Worm (Caenorhabditis elegans): ENCODE results near the gene lsy-13.

DNA sequence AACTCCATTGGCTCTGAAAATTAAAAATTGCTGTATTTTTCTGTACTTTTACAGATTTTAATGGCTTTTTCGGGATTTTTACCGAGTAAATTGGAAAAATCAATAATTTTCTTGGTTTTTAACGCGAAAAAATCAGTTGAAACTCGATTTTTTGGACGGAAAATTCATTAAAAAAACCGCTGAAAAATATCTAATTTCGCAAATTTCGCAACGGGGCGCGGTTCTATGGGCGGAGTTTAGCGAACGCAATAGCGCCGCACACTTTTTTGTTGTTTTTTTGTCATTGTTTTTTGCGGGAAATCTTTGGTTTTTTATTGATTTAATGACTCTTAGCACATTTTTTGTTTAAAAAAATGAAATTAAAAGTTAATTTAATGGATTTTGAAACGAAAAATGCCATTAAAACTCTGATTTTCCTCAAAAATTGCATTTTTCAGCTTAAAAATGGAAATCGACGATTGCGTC is at the start of gene lsy-13, which contains the start of gene mel-46:
- TF ChIP-seq ceh-91 (GFP tag; IDR thresholded peaks at IDR 0.05) (no peak), unc-62 (GFP tag; optimal IDR thresholded peaks at IDR 0.05) (no peak), snpc-4 (GFP tag; optimal IDR thresholded peaks at IDR 0.05) (peak; percentile 63), snpc-4 (tag; optimal IDR thresholded peaks at IDR 0.05) (peak in 3 of 4 experiments; percentile 81 to 84 (median 82)), ceh-27 (GFP tag; optimal IDR thresholded peaks at IDR 0.05) (no peak), gei-17 (GFP tag; optimal IDR thresholded peaks at IDR 0.05) (no peak), F37B4.10 (GFP tag; IDR thresholded peaks at IDR 0.05) (no peak), unc-130 (GFP tag; optimal IDR thresholded peaks at IDR 0.05) (no peak), Y56A3A.18 (GFP tag; IDR thresholded peaks at IDR 0.05) (no peak), sptf-2 (GFP tag; optimal IDR thresholded peaks at IDR 0.05) (no peak), ztf-25 (GFP tag; IDR thresholded peaks at IDR 0.05) (no peak), C06A6.2 (GFP tag; conservative IDR thresholded peaks at IDR 0.05) (peak; percentile 59; the same call in 1 of the 2 replicates), Y53F4B.3 (GFP tag; IDR thresholded peaks at IDR 0.05) (no peak), F57A8.1 (GFP tag; optimal IDR thresholded peaks at IDR 0.05) (no peak), F33H1.4 (GFP tag; IDR thresholded peaks at IDR 0.05) (no peak)
